Worm (Caenorhabditis elegans) whole organism, L1 larva: Measurements from ENCODE around the gene ZK1127.3.

Experiments
- aha-1 ChIP-seq: fragments of 150-350 bp; optimal IDR thresholded peaks from 2 replicates; lab custom pipeline; 2014; ENCODE audit warnings: missing biosample characterization, missing genetic modification characterization
- aly-2 ChIP-seq: fragments of 150-350 bp; optimal IDR thresholded peaks from 2 replicates; lab custom pipeline; 2014; ENCODE audit warnings: missing biosample characterization, missing genetic modification characterization
- ceh-88 ChIP-seq: fragments of 200-800 bp; sonication (Bioruptor generic); IDR thresholded peaks from 2 replicates; pipeline ENCODE4 v1.3.6; 2022; ENCODE audit warnings: missing genetic modification characterization, missing compliant biosample characterization
- egl-27 ChIP-seq, 2 experiments: fragments of 150-350 bp in 1 of 2; sonication (generic microtip); optimal IDR thresholded peaks; 3 replicates each; lab custom pipeline; 2017 to 2018; ENCODE audit warnings: missing biosample characterization in 2 of 2, missing genetic modification characterization in 2 of 2, missing genetic modification reagents in 2 of 2
- elt-3 ChIP-seq, 6 experiments: fragments of 150-350 bp in 1 of 6; sonication (generic microtip); optimal IDR thresholded peaks; 2 replicates each; lab custom pipeline; 2017 to 2018; ENCODE audit warnings: missing biosample characterization in 6 of 6, missing genetic modification characterization in 6 of 6, inconsistent platforms in 1 of 6
- lin-13 ChIP-seq: fragments of 150-350 bp; optimal IDR thresholded peaks from 2 replicates; lab custom pipeline; 2014; ENCODE audit warnings: missing biosample characterization, missing genetic modification reagents, missing genetic modification characterization
- nhr-28 ChIP-seq: fragments of 150-350 bp; optimal IDR thresholded peaks from 2 replicates; lab custom pipeline; 2014; ENCODE audit warnings: missing biosample characterization, missing genetic modification characterization
- nhr-47 ChIP-seq: sonication (generic microtip); optimal IDR thresholded peaks from 2 replicates; lab custom pipeline; 2016; ENCODE audit warnings: mild to moderate bottlenecking, missing genetic modification characterization, moderate library complexity, missing compliant biosample characterization
- nhr-77 ChIP-seq: fragments of 150-350 bp; optimal IDR thresholded peaks from 2 replicates; lab custom pipeline; 2014; ENCODE audit warnings: missing biosample characterization, missing genetic modification characterization
- snpc-4 ChIP-seq: fragments of 150-350 bp; optimal IDR thresholded peaks from 2 replicates; lab custom pipeline; 2014; ENCODE audit warnings: missing biosample characterization, missing genetic modification characterization
- sox-4 ChIP-seq: sonication (generic microtip); optimal IDR thresholded peaks from 2 replicates; lab custom pipeline; 2016; ENCODE audit warnings: missing genetic modification characterization, missing compliant biosample characterization
- unc-62 ChIP-seq: fragments of 150-350 bp; optimal IDR thresholded peaks from 2 replicates; lab custom pipeline; 2014; ENCODE audit warnings: missing biosample characterization, missing genetic modification reagents, missing genetic modification characterization
- ztf-11 ChIP-seq, 2 experiments: sonication (generic microtip); optimal IDR thresholded peaks; 2 replicates each; lab custom pipeline; 2016 to 2017; ENCODE audit warnings: missing genetic modification characterization in 2 of 2, missing biosample characterization in 1 of 2, missing compliant biosample characterization in 1 of 2

DNA sequence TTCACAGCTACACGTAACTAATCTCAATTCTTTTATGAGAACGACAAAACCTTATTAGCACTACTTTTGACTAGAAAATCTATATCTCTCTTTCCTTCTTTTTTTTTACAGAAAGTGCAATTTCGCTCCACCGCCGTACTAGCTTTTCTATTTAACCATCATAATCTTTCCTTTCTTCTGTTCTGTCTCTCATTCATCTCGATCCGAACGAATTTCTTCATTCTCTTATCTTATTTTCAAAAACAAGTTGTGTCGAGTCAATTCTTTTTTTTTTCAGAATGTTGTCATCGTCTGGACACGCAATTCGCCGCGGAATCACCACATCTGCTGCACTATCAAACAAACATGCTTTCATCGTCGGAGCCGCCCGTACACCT, 18.4 kb downstream of the ZK1127.3 start, which contains the start of gene kat-1:
- TF ChIP-seq nhr-47 (tag; lab: Kevin White, UChicago) (no peak), snpc-4 (no peak), ceh-88 (GFP tag; lab: Robert Waterston, UW) (no peak), elt-3 (tag; optimal IDR thresholded peaks at IDR 0.05; lab: Kevin White, UChicago) (no peak), unc-62 (GFP tag; lab: Kevin White, UChicago) (no peak), sox-4 (no peak), aha-1 (tag; lab: Kevin White, UChicago) (no peak), lin-13 (GFP tag; lab: Kevin White, UChicago) (no peak), ztf-11 (tag; optimal IDR thresholded peaks at IDR 0.05; lab: Kevin White, UChicago) (no peak), nhr-77 (no peak), nhr-28 (no peak), aly-2 (tag; lab: Kevin White, UChicago) (no peak), egl-27 (tag; optimal IDR thresholded peaks at IDR 0.05; lab: Kevin White, UChicago) (no peak)
